Fruit fly (Drosophila melanogaster) Kc167 (cell line): ENCODE measurements around the gene CG14302.

Experiments
- Myc ChIP-seq: fragments of >200 bp; optimal IDR thresholded peaks from 2 replicates; lab custom pipeline; 2017; ENCODE audit warnings: missing external identifiers
- Sin3A ChIP-seq: fragments of >200 bp; optimal IDR thresholded peaks from 2 replicates; lab custom pipeline; 2018; ENCODE audit warnings: missing external identifiers
- h ChIP-seq: fragments of >200 bp; optimal IDR thresholded peaks from 3 replicates; lab custom pipeline; 2018; ENCODE audit warnings: missing external identifiers
- insv ChIP-seq: fragments of >200 bp; optimal IDR thresholded peaks from 3 replicates; lab custom pipeline; 2018; ENCODE audit warnings: missing external identifiers
- psq ChIP-seq: fragments of >200 bp; optimal IDR thresholded peaks from 2 replicates; lab custom pipeline; 2017; ENCODE audit warnings: missing external identifiers
- ttk ChIP-seq: sonication (Bioruptor generic); optimal IDR thresholded peaks from 2 replicates; lab custom pipeline; 2017; ENCODE audit warnings: missing external identifiers

CG14302 gene

dm6 chr3R:18742358-18743269 lies 10.1 kb downstream of the CG14302 start:
- TF ChIP-seq insv (lab: Kevin White, UChicago) (no peak), ttk (lab: Kevin White, UChicago) (no peak), Sin3A (lab: Kevin White, UChicago) (no peak), h (lab: Kevin White, UChicago) (no peak), Myc (lab: Kevin White, UChicago) (no peak), psq (lab: Kevin White, UChicago) (no peak)

DNA sequence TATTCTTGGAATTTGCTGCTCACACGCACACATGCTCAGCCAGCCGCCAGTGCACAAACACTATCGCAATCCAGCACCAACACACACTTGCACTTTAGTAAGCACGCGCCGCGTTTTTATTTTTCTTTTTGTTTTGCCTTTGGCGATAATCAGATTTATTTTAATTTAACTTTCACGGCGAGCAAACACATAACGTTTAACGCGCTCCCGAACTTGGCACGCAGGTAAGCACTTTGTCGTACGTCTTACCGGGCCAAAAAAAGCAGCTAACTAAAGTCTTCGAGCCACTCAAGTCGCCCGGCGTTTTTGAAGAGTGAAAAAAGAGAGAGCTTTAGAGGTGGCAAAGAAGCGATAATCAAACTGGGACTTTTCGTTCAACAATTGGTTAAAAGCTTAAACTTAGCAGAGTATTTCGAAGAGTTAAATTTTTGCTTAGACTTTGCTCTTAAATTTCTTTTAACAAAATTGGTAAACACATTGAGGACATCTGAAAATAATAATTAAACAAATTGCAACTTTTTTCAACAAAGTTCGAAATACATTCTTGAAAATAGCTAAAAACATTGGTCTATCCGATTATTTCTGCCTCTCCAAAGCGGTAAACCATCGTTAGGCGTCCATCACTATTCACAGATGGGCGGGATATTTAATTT lies 10.9 kb downstream of the CG14302 start, which contains the start of gene Mekk1:
TSS of gene Mekk1 (minus strand) at position 325 of the 653 bp plus-strand sequence.
- TF ChIP-seq psq (lab: Kevin White, UChicago): no peak
- TF ChIP-seq ttk (lab: Kevin White, UChicago): no peak
- TF ChIP-seq Sin3A (lab: Kevin White, UChicago): no peak
- TF ChIP-seq Myc (lab: Kevin White, UChicago): no peak
- TF ChIP-seq insv (lab: Kevin White, UChicago): no peak
- no peak for TF ChIP-seq h (lab: Kevin White, UChicago)

- TF ChIP-seq insv (lab: Kevin White, UChicago): no peak
- TF ChIP-seq Sin3A (lab: Kevin White, UChicago): no peak
- no peak for TF ChIP-seq Myc (lab: Kevin White, UChicago)
- TF ChIP-seq h (lab: Kevin White, UChicago): no peak
- no peak for TF ChIP-seq psq (lab: Kevin White, UChicago)
- no peak for TF ChIP-seq ttk (lab: Kevin White, UChicago)
Measured at dm6 chr3R:18745961-18746468, 13.5 kb downstream of the CG14302 start, which contains the start of the genes PGS1 and gwl. Gene PGS1 (minus strand): TSS chr3R:18746041. Gene gwl (plus strand): TSS chr3R:18746370.

DNA sequence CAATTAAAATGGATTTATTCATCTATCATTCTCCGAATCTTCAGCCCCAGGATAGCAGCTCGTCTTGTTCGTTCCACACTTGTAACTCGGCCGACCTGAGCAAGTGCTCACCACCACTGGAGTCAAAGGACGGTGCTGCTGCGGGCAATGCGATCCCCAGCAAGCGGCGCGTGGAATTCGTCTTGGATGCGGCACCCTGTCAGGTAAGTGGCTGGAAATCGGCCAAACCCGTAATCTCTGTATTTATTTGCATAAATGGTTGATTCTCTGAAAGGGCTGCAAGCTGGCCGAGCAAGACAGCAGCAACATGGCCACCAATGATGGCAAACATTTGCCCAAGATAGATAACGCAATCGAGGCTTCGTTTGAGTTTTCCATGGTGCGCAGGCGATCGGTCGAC lies 15.6 kb downstream of the CG14302 start:
- TF ChIP-seq ttk (lab: Kevin White, UChicago) (no peak), Sin3A (lab: Kevin White, UChicago) (no peak), h (lab: Kevin White, UChicago) (no peak), psq (lab: Kevin White, UChicago) (no peak), Myc (lab: Kevin White, UChicago) (no peak), insv (lab: Kevin White, UChicago) (no peak)

DNA sequence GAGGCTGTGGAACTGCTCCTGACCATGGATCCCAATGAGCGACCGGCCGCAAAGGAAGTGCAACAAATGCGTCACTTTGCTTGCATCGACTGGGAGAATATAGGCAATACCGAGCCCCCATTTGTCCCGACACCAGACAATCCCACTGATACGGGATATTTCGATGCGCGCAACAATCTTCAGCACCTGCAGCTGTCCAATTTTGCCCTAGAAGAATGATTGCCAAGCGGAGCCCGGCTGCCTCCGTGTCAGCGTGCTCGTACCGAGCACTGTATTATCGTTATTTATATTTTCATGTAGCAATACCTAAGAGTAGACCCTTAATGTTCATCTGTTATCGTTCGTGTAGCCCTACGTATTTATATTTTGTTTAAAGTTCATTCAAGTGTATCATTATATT lies 17.3 kb downstream of the CG14302 start:
- no peak for TF ChIP-seq Myc (lab: Kevin White, UChicago)
- no peak for TF ChIP-seq ttk (lab: Kevin White, UChicago)

DNA sequence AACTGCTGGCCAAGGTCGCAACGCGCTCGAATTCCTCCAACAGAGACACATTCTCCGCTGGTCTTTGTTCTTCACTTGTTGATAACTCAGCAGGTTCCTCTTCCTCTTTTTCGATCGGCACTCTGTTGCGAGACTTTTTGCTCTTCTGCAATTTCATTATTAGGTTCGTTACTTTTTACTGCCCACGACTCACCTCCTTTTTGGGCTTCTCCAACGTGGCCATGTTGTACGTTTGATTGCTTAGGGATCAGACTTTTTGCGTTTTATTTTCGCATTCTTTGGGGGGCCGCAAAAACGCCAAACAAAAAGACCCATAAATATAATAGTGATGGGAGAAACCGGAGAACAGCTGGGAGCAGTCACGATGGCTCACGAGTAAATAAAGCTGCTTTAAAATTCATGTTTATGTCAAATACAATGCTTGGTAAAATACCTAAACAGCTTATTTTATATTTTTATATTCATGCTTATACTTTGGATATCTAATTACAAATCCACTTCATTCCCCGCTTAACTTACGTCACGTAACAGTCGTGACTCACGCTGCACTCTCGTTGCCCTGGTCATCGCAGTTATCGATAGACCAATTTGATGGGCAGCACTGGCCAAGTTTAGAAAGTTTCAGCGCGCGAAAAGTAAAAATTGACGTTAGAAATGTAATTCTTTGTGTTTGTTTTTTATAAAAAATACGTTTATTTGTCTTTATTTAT lies 26.2 kb downstream of the CG14302 start, which contains the start of gene Epg5:
TSS of gene Epg5 (minus strand) at position 326 of the 710 bp plus-strand sequence.
- no peak for TF ChIP-seq Sin3A (lab: Kevin White, UChicago)
- TF ChIP-seq h (lab: Kevin White, UChicago): no peak
- TF ChIP-seq insv (lab: Kevin White, UChicago): no peak
- TF ChIP-seq ttk (lab: Kevin White, UChicago): no peak
- TF ChIP-seq psq (lab: Kevin White, UChicago): no peak
- no peak for TF ChIP-seq Myc (lab: Kevin White, UChicago)
